Fruit fly (Drosophila melanogaster) whole organism, embryonic: ENCODE results near the gene CG13247.

Source experiments
- CG10959 ChIP-seq: fragments of 200-800 bp; sonication (Bioruptor generic); IDR thresholded peaks from 2 replicates; pipeline ENCODE4 v1.3.6; 2022; ENCODE audit warnings: missing biosample characterization, missing genetic modification characterization
- CG11093 ChIP-seq: fragments of 200-800 bp; sonication (Bioruptor generic); IDR thresholded peaks from 3 replicates; pipeline ENCODE4 v1.3.6; 2022; ENCODE audit warnings: missing biosample characterization, missing genetic modification characterization
- CG11723 ChIP-seq: fragments of 200-800 bp; sonication (Bioruptor generic); optimal IDR thresholded peaks from 2 replicates; lab custom pipeline; 2017; ENCODE audit warnings: missing biosample characterization, mild to moderate bottlenecking, missing genetic modification characterization
- CG12236 ChIP-seq: fragments of 200-800 bp; sonication (Bioruptor generic); optimal IDR thresholded peaks from 2 replicates; lab custom pipeline; 2016; ENCODE audit warnings: missing biosample characterization, missing genetic modification characterization
- CG15696 ChIP-seq: fragments of 200-800 bp; sonication (Bioruptor generic); optimal IDR thresholded peaks from 2 replicates; lab custom pipeline; 2019; ENCODE audit warnings: missing biosample characterization, mild to moderate bottlenecking, missing genetic modification characterization, moderate library complexity
- CG16779 ChIP-seq: fragments of 200-800 bp; sonication (Bioruptor generic); IDR thresholded peaks from 2 replicates; pipeline ENCODE4 v1.3.6; 2022; ENCODE audit warnings: missing biosample characterization, missing genetic modification characterization
- CG2116 ChIP-seq: fragments of 200-800 bp; sonication (Bioruptor generic); optimal IDR thresholded peaks from 3 replicates; lab custom pipeline; 2018; ENCODE audit warnings: missing biosample characterization, mild to moderate bottlenecking, missing genetic modification characterization
- CG2889 ChIP-seq: fragments of 200-800 bp; sonication (Bioruptor generic); IDR thresholded peaks from 3 replicates; pipeline ENCODE4 v1.3.6; 2022; ENCODE audit warnings: missing biosample characterization, missing genetic modification characterization
- CG3065 ChIP-seq: fragments of 200-800 bp; sonication (Bioruptor generic); optimal IDR thresholded peaks from 2 replicates; lab custom pipeline; 2016; ENCODE audit warnings: missing biosample characterization, missing genetic modification characterization
- CG31224 ChIP-seq: fragments of 200-800 bp; sonication (Bioruptor generic); IDR thresholded peaks from 2 replicates; pipeline ENCODE4 v1.3.6; 2022; ENCODE audit warnings: missing biosample characterization, missing genetic modification characterization
- CG3281 ChIP-seq: fragments of 200-800 bp; sonication (Bioruptor generic); optimal IDR thresholded peaks from 3 replicates; lab custom pipeline; 2017; ENCODE audit warnings: missing biosample characterization, mild to moderate bottlenecking, missing genetic modification characterization
- CG42726 ChIP-seq: fragments of 200-800 bp; sonication (Bioruptor generic); IDR thresholded peaks from 2 replicates; pipeline ENCODE4 v1.3.6; 2022; ENCODE audit warnings: missing biosample characterization, missing genetic modification characterization; ENCODE audit not compliant: partially characterized antibody
- CG8388 ChIP-seq: fragments of 200-800 bp; sonication (Bioruptor generic); optimal IDR thresholded peaks from 2 replicates; lab custom pipeline; 2019; ENCODE audit warnings: missing biosample characterization, mild to moderate bottlenecking, missing genetic modification characterization, moderate library complexity
- CG9609 ChIP-seq: fragments of 200-800 bp; sonication (Bioruptor generic); optimal IDR thresholded peaks from 3 replicates; lab custom pipeline; 2016; ENCODE audit warnings: missing biosample characterization, missing genetic modification characterization
- Dbx ChIP-seq: fragments of 200-800 bp; sonication (Bioruptor generic); IDR thresholded peaks from 3 replicates; pipeline ENCODE4 v1.3.6; 2022; ENCODE audit warnings: missing biosample characterization, missing genetic modification characterization
- Dip3 ChIP-seq: fragments of 200-800 bp; sonication (Bioruptor generic); optimal IDR thresholded peaks from 3 replicates; lab custom pipeline; 2016; ENCODE audit warnings: missing biosample characterization, missing genetic modification characterization
- E2f2 ChIP-seq: fragments of 200-800 bp; sonication (Bioruptor generic); IDR thresholded peaks from 2 replicates; pipeline ENCODE4 v1.3.6; 2022; ENCODE audit warnings: missing biosample characterization, missing genetic modification characterization
- Fer2 ChIP-seq: fragments of 200-800 bp; sonication (Bioruptor generic); optimal IDR thresholded peaks from 2 replicates; lab custom pipeline; 2018; ENCODE audit warnings: missing biosample characterization, mild to moderate bottlenecking, missing genetic modification characterization, moderate library complexity
- Fer3 ChIP-seq: fragments of 200-800 bp; sonication (Bioruptor generic); optimal IDR thresholded peaks from 2 replicates; lab custom pipeline; 2018; ENCODE audit warnings: missing biosample characterization, mild to moderate bottlenecking, missing genetic modification characterization, moderate library complexity
- GATAe ChIP-seq: fragments of 200-800 bp; sonication (Bioruptor generic); conservative IDR thresholded peaks from 2 replicates; pipeline ENCODE4 v1.3.6; 2022; ENCODE audit warnings: missing biosample characterization, missing genetic modification characterization
- HLH54F ChIP-seq: fragments of 200-800 bp; sonication (Bioruptor generic); optimal IDR thresholded peaks from 3 replicates; lab custom pipeline; 2016; ENCODE audit warnings: missing biosample characterization, missing genetic modification characterization
- Neu2 ChIP-seq: fragments of 200-800 bp; sonication (Bioruptor generic); optimal IDR thresholded peaks from 3 replicates; lab custom pipeline; 2016; ENCODE audit warnings: missing biosample characterization, missing genetic modification characterization, borderline replicate concordance
- Poxn ChIP-seq: fragments of 200-800 bp; sonication (Bioruptor generic); IDR thresholded peaks from 2 replicates; pipeline ENCODE4 v1.3.6; 2022; ENCODE audit warnings: missing biosample characterization, missing genetic modification characterization
- Six4 ChIP-seq: fragments of 200-800 bp; sonication (Bioruptor generic); optimal IDR thresholded peaks from 2 replicates; lab custom pipeline; 2016; ENCODE audit warnings: missing biosample characterization, missing genetic modification characterization
- Sox102F ChIP-seq: fragments of 200-800 bp; sonication (Bioruptor generic); optimal IDR thresholded peaks from 2 replicates; lab custom pipeline; 2018; ENCODE audit warnings: missing biosample characterization, mild to moderate bottlenecking, missing genetic modification characterization, moderate library complexity
- TFAM ChIP-seq: fragments of 200-800 bp; sonication (Bioruptor generic); optimal IDR thresholded peaks from 2 replicates; lab custom pipeline; 2017; ENCODE audit warnings: missing biosample characterization, missing genetic modification characterization, inconsistent platforms
- Tbp ChIP-seq: fragments of >200 bp; optimal IDR thresholded peaks from 2 replicates; lab custom pipeline; 2018; ENCODE audit warnings: missing biosample characterization, missing genetic modification characterization
- Vsx1 ChIP-seq: fragments of 200-800 bp; sonication (Bioruptor generic); optimal IDR thresholded peaks from 2 replicates; lab custom pipeline; 2017; ENCODE audit warnings: missing biosample characterization, mild to moderate bottlenecking, missing genetic modification characterization, missing genetic modification reagents
- ac ChIP-seq: fragments of 200-800 bp; sonication (Bioruptor generic); optimal IDR thresholded peaks from 3 replicates; lab custom pipeline; 2017; ENCODE audit warnings: missing biosample characterization, mild to moderate bottlenecking, missing genetic modification characterization
- al ChIP-seq: fragments of 200-800 bp; sonication (Bioruptor generic); IDR thresholded peaks from 2 replicates; pipeline ENCODE4 v1.3.6; 2022; ENCODE audit warnings: missing biosample characterization, missing genetic modification characterization
- bcd ChIP-seq: fragments of 200-800 bp; sonication (Bioruptor generic); optimal IDR thresholded peaks from 2 replicates; lab custom pipeline; 2017; ENCODE audit warnings: missing biosample characterization, mild to moderate bottlenecking, missing genetic modification characterization
- cas ChIP-seq: fragments of 200-800 bp; sonication (Bioruptor generic); IDR thresholded peaks from 2 replicates; pipeline ENCODE4 v1.3.6; 2022; ENCODE audit warnings: missing biosample characterization, missing genetic modification characterization
- dm ChIP-seq: fragments of 200-800 bp; sonication (Bioruptor generic); optimal IDR thresholded peaks from 3 replicates; lab custom pipeline; 2016; ENCODE audit warnings: missing biosample characterization, missing genetic modification characterization
- dmrt99B ChIP-seq: fragments of 200-800 bp; sonication (Bioruptor generic); optimal IDR thresholded peaks from 2 replicates; lab custom pipeline; 2018; ENCODE audit warnings: missing biosample characterization, mild to moderate bottlenecking, missing genetic modification characterization, moderate library complexity
- esg ChIP-seq: fragments of 200-800 bp; sonication (Bioruptor generic); conservative IDR thresholded peaks from 2 replicates; pipeline ENCODE4 v1.3.6; 2022; ENCODE audit warnings: missing biosample characterization, missing genetic modification characterization
- gem ChIP-seq: fragments of 200-800 bp; sonication (Bioruptor generic); optimal IDR thresholded peaks from 2 replicates; lab custom pipeline; 2019; ENCODE audit warnings: missing biosample characterization, mild to moderate bottlenecking, missing genetic modification characterization, moderate library complexity
- gro ChIP-seq: fragments of 200-800 bp; sonication (Bioruptor generic); optimal IDR thresholded peaks from 2 replicates; lab custom pipeline; 2016; ENCODE audit warnings: missing biosample characterization, missing genetic modification characterization
- h ChIP-seq: fragments of >200 bp; optimal IDR thresholded peaks from 2 replicates; lab custom pipeline; 2017
- hbn ChIP-seq: fragments of 200-800 bp; sonication (Bioruptor generic); IDR thresholded peaks from 2 replicates; pipeline ENCODE4 v1.3.6; 2022; ENCODE audit warnings: missing biosample characterization, missing genetic modification characterization; ENCODE audit not compliant: partially characterized antibody
- her ChIP-seq: fragments of 200-800 bp; sonication (Bioruptor generic); optimal IDR thresholded peaks from 2 replicates; lab custom pipeline; 2016; ENCODE audit warnings: missing biosample characterization, missing genetic modification characterization
- nom ChIP-seq: fragments of 200-800 bp; sonication (Bioruptor generic); optimal IDR thresholded peaks from 2 replicates; lab custom pipeline; 2017; ENCODE audit warnings: missing biosample characterization, missing genetic modification characterization, mild to moderate bottlenecking, moderate library complexity, missing genetic modification reagents
- oc ChIP-seq: fragments of 200-800 bp; sonication (Bioruptor generic); optimal IDR thresholded peaks from 2 replicates; lab custom pipeline; 2018; ENCODE audit warnings: missing biosample characterization, mild to moderate bottlenecking, missing genetic modification characterization, moderate library complexity
- odd ChIP-seq: fragments of 200-800 bp; sonication (Bioruptor generic); optimal IDR thresholded peaks from 2 replicates; lab custom pipeline; 2017; ENCODE audit warnings: missing biosample characterization, mild to moderate bottlenecking, missing genetic modification characterization
- phol ChIP-seq: fragments of 200-800 bp; sonication (Bioruptor generic); optimal IDR thresholded peaks from 3 replicates; lab custom pipeline; 2018; ENCODE audit warnings: missing biosample characterization, mild to moderate bottlenecking, missing genetic modification characterization, moderate library complexity
- salm ChIP-seq: fragments of 200-800 bp; sonication (Bioruptor generic); optimal IDR thresholded peaks from 2 replicates; lab custom pipeline; 2018; ENCODE audit warnings: missing biosample characterization, mild to moderate bottlenecking, missing genetic modification characterization
- sd ChIP-seq: fragments of 200-800 bp; sonication (Bioruptor generic); optimal IDR thresholded peaks from 3 replicates; lab custom pipeline; 2018; ENCODE audit warnings: missing biosample characterization, mild to moderate bottlenecking, missing genetic modification characterization, moderate library complexity
- sens ChIP-seq: fragments of 200-800 bp; sonication (Bioruptor generic); peaks from one replicate; lab custom pipeline; 2016; ENCODE audit warnings: missing biosample characterization, missing genetic modification characterization
- stc ChIP-seq: fragments of 200-800 bp; sonication (Bioruptor generic); IDR thresholded peaks from 2 replicates; pipeline ENCODE4 v1.3.6; 2022; ENCODE audit warnings: missing biosample characterization, missing genetic modification characterization
- tx ChIP-seq: fragments of 200-800 bp; sonication (Bioruptor generic); optimal IDR thresholded peaks from 2 replicates; lab custom pipeline; 2016; ENCODE audit warnings: missing biosample characterization, missing genetic modification characterization
- wek ChIP-seq: fragments of 200-800 bp; sonication (Bioruptor generic); optimal IDR thresholded peaks from 3 replicates; lab custom pipeline; 2018; ENCODE audit warnings: missing biosample characterization, mild to moderate bottlenecking, missing genetic modification characterization, moderate library complexity

The CG13247 gene

DNA sequence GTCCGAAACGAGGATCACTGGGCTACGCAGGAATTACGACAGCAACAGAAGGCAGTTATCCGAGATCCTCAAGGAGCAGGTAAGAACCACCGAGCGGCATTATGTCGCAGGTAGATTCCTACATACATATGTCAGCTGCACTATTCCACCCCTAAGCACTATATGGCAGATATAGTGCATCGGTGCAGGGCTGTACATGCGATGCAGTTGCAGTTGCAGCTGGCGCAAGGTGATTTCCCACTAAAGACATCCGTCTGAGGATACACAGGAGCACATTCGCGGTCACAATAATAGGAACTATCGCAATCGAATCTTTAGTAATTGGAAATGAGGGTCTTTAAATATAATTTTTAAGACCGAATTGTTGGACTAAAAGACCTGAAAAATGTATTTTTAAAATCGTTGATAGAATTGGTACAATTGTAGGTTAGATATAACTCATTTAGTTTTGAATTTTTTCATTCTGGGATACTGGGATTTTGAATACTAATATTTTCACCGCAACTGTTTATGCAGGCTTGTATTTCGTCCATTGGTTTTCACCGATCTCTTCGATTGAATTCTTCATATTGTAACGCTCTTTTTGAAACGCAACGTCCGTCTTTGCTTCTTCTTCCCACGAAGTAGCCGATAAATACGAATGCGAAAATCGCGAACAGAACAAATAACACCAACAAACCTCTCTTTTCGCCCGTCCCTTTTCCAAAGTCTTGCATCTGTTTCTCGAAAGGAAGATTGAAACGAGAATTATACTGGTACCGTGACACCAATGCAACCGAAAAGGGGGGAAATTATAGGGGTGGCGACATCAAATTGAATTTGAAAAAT, 32.8 kb downstream of the CG13247 start (continued):
- TF ChIP-seq HLH54F (GFP tag; lab: Kevin White, UChicago) (no peak), nom (peak; percentile 80), E2f2 (GFP tag; lab: Robert Waterston, UW) (no peak), Sox102F (no peak), dmrt99B (no peak), Vsx1 (GFP tag; lab: Kevin White, UChicago) (no peak), bcd (GFP tag; lab: Kevin White, UChicago) (no peak), CG8388 (GFP tag; lab: Kevin White, UChicago) (no peak), CG10959 (GFP tag; lab: Robert Waterston, UW) (0 out of 2 replicates have a peak, but pooled peaks have one; percentile 66), CG3281 (GFP tag; lab: Kevin White, UChicago) (no peak), CG16779 (GFP tag; lab: Robert Waterston, UW) (no peak), hbn (GFP tag; lab: Robert Waterston, UW) (no peak), sd (no peak), CG2889 (GFP tag; lab: Robert Waterston, UW) (no peak), Neu2 (GFP tag; lab: Kevin White, UChicago) (peak; percentile 76), CG31224 (GFP tag; lab: Robert Waterston, UW) (no peak), her (no peak), Tbp (GFP tag; lab: Kevin White, UChicago) (no peak), CG3065 (GFP tag; lab: Kevin White, UChicago) (no peak), gro (GFP tag; lab: Kevin White, UChicago) (no peak), ac (GFP tag; lab: Kevin White, UChicago) (peak; percentile 99), dm (GFP tag; lab: Kevin White, UChicago) (no peak), TFAM (GFP tag; lab: Kevin White, UChicago) (no peak), cas (no peak), GATAe (GFP tag; lab: Robert Waterston, UW) (no peak), CG12236 (GFP tag; lab: Kevin White, UChicago) (peak; percentile 6), wek (no peak), esg (GFP tag; lab: Robert Waterston, UW) (0 out of 2 replicates have a peak, but pooled peaks have one; percentile 10), CG11093 (GFP tag; lab: Robert Waterston, UW) (no peak), al (GFP tag; lab: Robert Waterston, UW) (no peak), CG15696 (peak; percentile 95), Six4 (GFP tag; lab: Kevin White, UChicago) (no peak), Fer2 (tag; lab: Kevin White, UChicago) (no peak), gem (tag; lab: Kevin White, UChicago) (peak; percentile 64), phol (peak; percentile 56), Fer3 (tag; lab: Kevin White, UChicago) (no peak), tx (GFP tag; lab: Kevin White, UChicago) (peak; percentile 10), CG9609 (GFP tag; lab: Kevin White, UChicago) (no peak), stc (GFP tag; lab: Robert Waterston, UW) (no peak), Dip3 (GFP tag; lab: Kevin White, UChicago) (no peak), oc (tag; lab: Kevin White, UChicago) (no peak), CG11723 (GFP tag; lab: Kevin White, UChicago) (no peak), Dbx (GFP tag; lab: Robert Waterston, UW) (no peak), sens (peak; percentile 89), salm (tag; lab: Kevin White, UChicago) (no peak), odd (GFP tag; lab: Kevin White, UChicago) (no peak), CG2116 (peak; percentile 66), h (lab: Kevin White, UChicago) (no peak), CG42726 (GFP tag; lab: Robert Waterston, UW) (no peak), Poxn (GFP tag; lab: Robert Waterston, UW) (no peak)
